Worm (Caenorhabditis elegans) whole organism, mixed stage, embryonic: ENCODE measurements around the gene cox-17.

Experiments
- M03D4.4 ChIP-seq: sonication (generic microtip); optimal IDR thresholded peaks from 2 replicates; lab custom pipeline; 2017; ENCODE audit warnings: mild to moderate bottlenecking, missing genetic modification characterization, missing compliant biosample characterization
- bed-3 ChIP-seq: fragments of 200-800 bp; sonication (Bioruptor generic); optimal IDR thresholded peaks from 3 replicates; lab custom pipeline; 2018; ENCODE audit warnings: mild to moderate bottlenecking, missing genetic modification characterization, moderate library complexity, missing compliant biosample characterization
- blmp-1 ChIP-seq: fragments of 150-350 bp; optimal IDR thresholded peaks from 2 replicates; lab custom pipeline; 2014; ENCODE audit warnings: missing biosample characterization, missing genetic modification characterization
- ceh-39 ChIP-seq: fragments of 150-350 bp; optimal IDR thresholded peaks from 2 replicates; lab custom pipeline; 2014; ENCODE audit warnings: missing biosample characterization, missing genetic modification characterization
- ceh-43 ChIP-seq: fragments of 200-800 bp; sonication (Bioruptor generic); optimal IDR thresholded peaks from 2 replicates; lab custom pipeline; 2018; ENCODE audit warnings: mild to moderate bottlenecking, missing genetic modification characterization, moderate library complexity, missing compliant biosample characterization
- ceh-83 ChIP-seq: fragments of 200-800 bp; sonication (Bioruptor generic); optimal IDR thresholded peaks from 2 replicates; lab custom pipeline; 2018; ENCODE audit warnings: mild to moderate bottlenecking, missing genetic modification characterization, missing compliant biosample characterization
- ces-1 ChIP-seq: fragments of 150-350 bp; optimal IDR thresholded peaks from 2 replicates; lab custom pipeline; 2014; ENCODE audit warnings: missing biosample characterization, missing genetic modification reagents, missing genetic modification characterization
- cnd-1 ChIP-seq: fragments of 200-800 bp; sonication (Bioruptor generic); optimal IDR thresholded peaks from 2 replicates; lab custom pipeline; 2018; ENCODE audit warnings: mild to moderate bottlenecking, missing genetic modification characterization, missing compliant biosample characterization
- drap-1 ChIP-seq: fragments of 200-800 bp; sonication (Bioruptor generic); optimal IDR thresholded peaks from 3 replicates; lab custom pipeline; 2018; ENCODE audit warnings: mild to moderate bottlenecking, missing genetic modification characterization, missing compliant biosample characterization
- elt-3 ChIP-seq: fragments of 150-350 bp; optimal IDR thresholded peaks from 2 replicates; lab custom pipeline; 2014; ENCODE audit warnings: missing biosample characterization, missing genetic modification characterization
- flh-1 ChIP-seq: fragments of 200-800 bp; sonication (Bioruptor generic); optimal IDR thresholded peaks from 2 replicates; lab custom pipeline; 2018; ENCODE audit warnings: mild to moderate bottlenecking, missing genetic modification characterization, moderate library complexity, missing compliant biosample characterization
- ham-2 ChIP-seq: fragments of 200-800 bp; sonication (Bioruptor generic); optimal IDR thresholded peaks from 2 replicates; lab custom pipeline; 2018; ENCODE audit warnings: mild to moderate bottlenecking, missing genetic modification characterization, missing compliant biosample characterization
- hlh-1 ChIP-seq: fragments of 150-350 bp; optimal IDR thresholded peaks from 2 replicates; lab custom pipeline; 2014; ENCODE audit warnings: missing biosample characterization, missing genetic modification reagents, missing genetic modification characterization
- lin-13 ChIP-seq: fragments of 150-350 bp; optimal IDR thresholded peaks from 2 replicates; lab custom pipeline; 2014; ENCODE audit warnings: missing biosample characterization, missing genetic modification characterization
- lin-32 ChIP-seq: fragments of 200-800 bp; sonication (Bioruptor generic); optimal IDR thresholded peaks from 2 replicates; lab custom pipeline; 2018; ENCODE audit warnings: mild to moderate bottlenecking, missing genetic modification characterization, missing compliant biosample characterization
- lsy-2 ChIP-seq: fragments of 150-350 bp; optimal IDR thresholded peaks from 2 replicates; lab custom pipeline; 2014; ENCODE audit warnings: missing biosample characterization, missing genetic modification characterization
- mab-5 ChIP-seq: fragments of 150-350 bp; optimal IDR thresholded peaks from 2 replicates; lab custom pipeline; 2014; ENCODE audit warnings: missing biosample characterization, missing genetic modification characterization
- mls-2 ChIP-seq: sonication (generic microtip); optimal IDR thresholded peaks from 2 replicates; lab custom pipeline; 2016; ENCODE audit warnings: mild to moderate bottlenecking, missing genetic modification characterization, moderate library complexity, missing compliant biosample characterization
- nhr-12 ChIP-seq: fragments of 150-350 bp; optimal IDR thresholded peaks from 2 replicates; lab custom pipeline; 2014; ENCODE audit warnings: missing biosample characterization, missing genetic modification characterization
- nhr-237 ChIP-seq: fragments of 150-350 bp; optimal IDR thresholded peaks from 2 replicates; lab custom pipeline; 2014; ENCODE audit warnings: missing biosample characterization, missing genetic modification characterization
- nhr-28 ChIP-seq: fragments of 150-350 bp; optimal IDR thresholded peaks from 2 replicates; lab custom pipeline; 2014; ENCODE audit warnings: missing biosample characterization, missing genetic modification characterization
- nhr-76 ChIP-seq: sonication (generic microtip); optimal IDR thresholded peaks from 2 replicates; lab custom pipeline; 2017; ENCODE audit warnings: missing biosample characterization, missing genetic modification characterization
- pha-4 ChIP-seq: fragments of 150-350 bp; optimal IDR thresholded peaks from 2 replicates; lab custom pipeline; 2018; ENCODE audit warnings: missing biosample characterization, missing genetic modification reagents, missing genetic modification characterization
- sem-2 ChIP-seq: fragments of 200-800 bp; sonication (Bioruptor generic); optimal IDR thresholded peaks from 2 replicates; lab custom pipeline; 2018; ENCODE audit warnings: mild to moderate bottlenecking, missing genetic modification characterization, missing compliant biosample characterization
- sptf-1 ChIP-seq: sonication (generic microtip); optimal IDR thresholded peaks from 2 replicates; lab custom pipeline; 2017; ENCODE audit warnings: mild to moderate bottlenecking, missing genetic modification characterization, moderate library complexity, missing compliant biosample characterization
- unc-120 ChIP-seq: sonication (generic microtip); optimal IDR thresholded peaks from 2 replicates; lab custom pipeline; 2017; ENCODE audit warnings: missing genetic modification characterization, missing compliant biosample characterization; ENCODE audit not compliant: poor library complexity, severe bottlenecking
- unc-39 ChIP-seq: fragments of 150-350 bp; optimal IDR thresholded peaks from 2 replicates; lab custom pipeline; 2014; ENCODE audit warnings: missing biosample characterization, missing genetic modification characterization
- unc-62 ChIP-seq: fragments of 150-350 bp; optimal IDR thresholded peaks from 2 replicates; lab custom pipeline; 2014; ENCODE audit warnings: missing biosample characterization, missing genetic modification reagents, missing genetic modification characterization
- zip-8 ChIP-seq: fragments of 150-350 bp; optimal IDR thresholded peaks from 2 replicates; lab custom pipeline; 2014; ENCODE audit warnings: missing biosample characterization, missing genetic modification characterization
- ztf-11 ChIP-seq: fragments of 150-350 bp; optimal IDR thresholded peaks from 2 replicates; lab custom pipeline; 2014; ENCODE audit warnings: missing biosample characterization, missing genetic modification characterization

The cox-17 gene

DNA sequence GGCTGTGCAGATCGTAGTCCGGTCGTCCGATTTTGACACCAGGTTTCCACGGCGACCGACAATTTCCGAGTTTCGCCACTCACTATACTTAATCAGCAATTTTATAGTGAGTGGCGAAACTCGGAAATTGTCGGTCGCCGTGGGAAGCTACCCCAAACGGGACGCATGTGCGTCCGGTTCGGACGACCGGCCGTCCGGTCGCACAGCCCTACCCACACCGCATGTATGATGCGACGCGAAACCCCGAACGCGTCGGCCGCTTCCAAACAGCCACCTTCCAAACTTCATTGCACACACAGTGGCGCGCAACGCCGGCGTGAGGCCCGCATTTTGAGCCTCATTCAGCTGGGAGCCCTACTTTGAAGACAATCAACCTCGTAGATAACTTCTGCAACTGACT, 39.7 kb upstream of the cox-17 start:
- no peak for TF ChIP-seq bed-3 (GFP tag; lab: Kevin White, UChicago)
- TF ChIP-seq mls-2 (tag; lab: Kevin White, UChicago): no peak
- no peak for TF ChIP-seq pha-4 (tag; lab: Kevin White, UChicago)
- no peak for TF ChIP-seq mab-5 (tag; lab: Kevin White, UChicago)
- TF ChIP-seq ces-1: no peak
- no peak for TF ChIP-seq flh-1 (GFP tag; lab: Kevin White, UChicago)
- TF ChIP-seq ceh-39 (tag; lab: Kevin White, UChicago): no peak
- TF ChIP-seq, all 35 proteins: peak for 0

DNA sequence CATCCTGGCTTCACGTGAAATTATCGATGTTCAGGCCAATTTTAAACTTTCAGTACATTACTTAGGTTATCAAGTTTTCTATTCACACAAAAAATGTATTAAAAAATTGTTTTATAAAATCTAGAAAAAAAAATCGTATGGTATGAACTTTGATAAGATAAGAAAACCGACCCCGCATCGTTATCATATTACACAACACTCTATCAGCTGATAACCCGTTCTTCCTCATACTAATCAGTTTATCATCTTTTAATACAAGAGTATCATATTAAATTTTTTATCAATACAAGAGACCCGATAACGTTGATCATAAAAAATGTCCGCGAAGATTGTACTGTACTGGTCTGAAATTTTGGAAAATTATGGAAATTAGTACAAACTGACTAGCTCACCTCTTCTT, 36.6 kb upstream of the cox-17 start:
- no peak for TF ChIP-seq drap-1 (GFP tag; lab: Kevin White, UChicago)
- TF ChIP-seq lsy-2: no peak
- TF ChIP-seq unc-120 (tag; lab: Kevin White, UChicago): no peak
- TF ChIP-seq nhr-28 (tag; lab: Kevin White, UChicago): no peak
- TF ChIP-seq pha-4 (tag; lab: Kevin White, UChicago): no peak
- TF ChIP-seq ham-2 (GFP tag; lab: Kevin White, UChicago): no peak
- TF ChIP-seq elt-3 (tag; lab: Kevin White, UChicago): peak; percentile 70

ce11 chrIII:156645-157044, 34.1 kb upstream of the cox-17 start, which contains the start of the genes zig-13 and ver-1:
zig-13 (minus strand) TSS chrIII:156745.
ver-1 (plus strand) TSS chrIII:156824.
- no peak for TF ChIP-seq hlh-1
- TF ChIP-seq ham-2 (GFP tag; lab: Kevin White, UChicago): no peak
- no peak for TF ChIP-seq bed-3 (GFP tag; lab: Kevin White, UChicago)
- TF ChIP-seq M03D4.4: no peak
- TF ChIP-seq lin-32: no peak
- no peak for TF ChIP-seq ces-1
- TF ChIP-seq unc-39 (tag; lab: Kevin White, UChicago): no peak
- TF ChIP-seq cnd-1: no peak
- TF ChIP-seq nhr-12: no peak
- no peak for TF ChIP-seq ceh-83 (GFP tag; lab: Kevin White, UChicago)
- no peak for TF ChIP-seq nhr-76
- TF ChIP-seq nhr-28 (tag; lab: Kevin White, UChicago): no peak
- TF ChIP-seq drap-1 (GFP tag; lab: Kevin White, UChicago): no peak
- TF ChIP-seq pha-4 (tag; lab: Kevin White, UChicago): no peak
- TF ChIP-seq ztf-11 (tag; lab: Kevin White, UChicago): no peak
- TF ChIP-seq unc-62 (GFP tag; lab: Kevin White, UChicago): no peak
- TF ChIP-seq elt-3 (tag; lab: Kevin White, UChicago): no peak
- no peak for TF ChIP-seq blmp-1 (tag; lab: Kevin White, UChicago)
- no peak for TF ChIP-seq nhr-237
- no peak for TF ChIP-seq unc-120 (tag; lab: Kevin White, UChicago)

- TF ChIP-seq drap-1 (GFP tag; lab: Kevin White, UChicago) (no peak), ham-2 (GFP tag; lab: Kevin White, UChicago) (no peak), sem-2 (GFP tag; lab: Kevin White, UChicago) (no peak), pha-4 (tag; lab: Kevin White, UChicago) (no peak), unc-39 (tag; lab: Kevin White, UChicago) (no peak), nhr-237 (no peak), ztf-11 (tag; lab: Kevin White, UChicago) (no peak), nhr-12 (no peak), unc-120 (tag; lab: Kevin White, UChicago) (no peak), elt-3 (tag; lab: Kevin White, UChicago) (no peak), flh-1 (GFP tag; lab: Kevin White, UChicago) (no peak), ceh-43 (GFP tag; lab: Kevin White, UChicago) (no peak), bed-3 (GFP tag; lab: Kevin White, UChicago) (no peak), mls-2 (tag; lab: Kevin White, UChicago) (no peak), lsy-2 (no peak), cnd-1 (no peak), lin-13 (tag; lab: Kevin White, UChicago) (no peak), ces-1 (no peak)
- TF ChIP-seq, all 35 proteins: peak for 0
Measured at ce11 chrIII:157980-158379, 32.8 kb upstream of the cox-17 start.

- TF ChIP-seq elt-3 (tag; lab: Kevin White, UChicago) (no peak), sem-2 (GFP tag; lab: Kevin White, UChicago) (no peak), zip-8 (tag; lab: Kevin White, UChicago) (no peak), sptf-1 (tag; lab: Kevin White, UChicago) (no peak), ham-2 (GFP tag; lab: Kevin White, UChicago) (no peak), ces-1 (no peak), ceh-43 (GFP tag; lab: Kevin White, UChicago) (no peak)
Measured at ce11 chrIII:159149-159548, 31.6 kb upstream of the cox-17 start.
